Worm (Caenorhabditis elegans) whole organism, L2 larva: ENCODE data around the gene W01B6.8.

Source experiments
- F13H6.1 ChIP-seq: sonication (generic microtip); optimal IDR thresholded peaks from 2 replicates; lab custom pipeline; 2016; ENCODE audit warnings: missing genetic modification characterization, missing compliant biosample characterization
- R02D3.7 ChIP-seq: fragments of 150-350 bp; optimal IDR thresholded peaks from 2 replicates; lab custom pipeline; 2014; ENCODE audit warnings: missing biosample characterization, missing genetic modification characterization
- Y55F3AM.14 ChIP-seq: fragments of 200-800 bp; sonication (Bioruptor generic); optimal IDR thresholded peaks from 2 replicates; lab custom pipeline; 2018; ENCODE audit warnings: mild to moderate bottlenecking, missing genetic modification characterization, missing compliant biosample characterization
- aly-2 ChIP-seq: fragments of 150-350 bp; optimal IDR thresholded peaks from 2 replicates; lab custom pipeline; 2014; ENCODE audit warnings: missing biosample characterization, missing genetic modification characterization
- ceh-82 ChIP-seq: fragments of 150-350 bp; optimal IDR thresholded peaks from 2 replicates; lab custom pipeline; 2014; ENCODE audit warnings: missing biosample characterization, missing genetic modification characterization
- crh-2 ChIP-seq: sonication (generic microtip); optimal IDR thresholded peaks from 2 replicates; lab custom pipeline; 2017; ENCODE audit warnings: missing biosample characterization, missing genetic modification characterization
- dmd-4 ChIP-seq: sonication (generic microtip); optimal IDR thresholded peaks from 2 replicates; lab custom pipeline; 2017; ENCODE audit warnings: missing biosample characterization, missing genetic modification characterization
- egl-27 ChIP-seq: sonication (generic microtip); optimal IDR thresholded peaks from 3 replicates; lab custom pipeline; 2017; ENCODE audit warnings: missing biosample characterization, missing genetic modification reagents, missing genetic modification characterization
- fos-1 ChIP-seq: fragments of 150-350 bp; optimal IDR thresholded peaks from 2 replicates; lab custom pipeline; 2014; ENCODE audit warnings: missing biosample characterization, missing genetic modification characterization
- gmeb-1 ChIP-seq: fragments of 150-350 bp; optimal IDR thresholded peaks from 2 replicates; lab custom pipeline; 2014; ENCODE audit warnings: missing biosample characterization, missing genetic modification characterization
- lin-39 ChIP-seq: fragments of 150-350 bp; optimal IDR thresholded peaks from 2 replicates; lab custom pipeline; 2014; ENCODE audit warnings: missing biosample characterization, missing genetic modification reagents, missing genetic modification characterization
- lsy-2 ChIP-seq, 2 experiments: fragments of 150-350 bp in 1 of 2; sonication (generic microtip) in 1 of 2; optimal IDR thresholded peaks; 2 replicates each; lab custom pipeline; 2014 to 2017; ENCODE audit warnings: missing biosample characterization in 2 of 2, missing genetic modification characterization in 2 of 2
- mab-5 ChIP-seq: fragments of 150-350 bp; optimal IDR thresholded peaks from 2 replicates; lab custom pipeline; 2014; ENCODE audit warnings: missing biosample characterization, missing genetic modification characterization
- mbf-1 ChIP-seq: sonication (generic microtip); optimal IDR thresholded peaks from 2 replicates; lab custom pipeline; 2017; ENCODE audit warnings: missing biosample characterization, missing genetic modification characterization
- mdl-1 ChIP-seq, 2 experiments: fragments of 150-350 bp in 1 of 2; sonication (generic microtip) in 1 of 2; optimal IDR thresholded peaks; 2 replicates each; lab custom pipeline; 2017; ENCODE audit warnings: missing biosample characterization in 2 of 2, missing genetic modification characterization in 2 of 2
- nhr-21 ChIP-seq: fragments of 150-350 bp; optimal IDR thresholded peaks from 2 replicates; lab custom pipeline; 2014; ENCODE audit warnings: missing biosample characterization, missing genetic modification characterization
- nhr-77 ChIP-seq: fragments of 150-350 bp; optimal IDR thresholded peaks from 2 replicates; lab custom pipeline; 2014; ENCODE audit warnings: missing biosample characterization, missing genetic modification characterization
- peb-1 ChIP-seq: fragments of 150-350 bp; optimal IDR thresholded peaks from 2 replicates; lab custom pipeline; 2014; ENCODE audit warnings: missing biosample characterization, missing genetic modification characterization
- sma-3 ChIP-seq: sonication (generic microtip); optimal IDR thresholded peaks from 2 replicates; lab custom pipeline; 2016; ENCODE audit warnings: missing genetic modification reagents, missing genetic modification characterization, missing compliant biosample characterization
- ztf-4 ChIP-seq: fragments of 150-350 bp; optimal IDR thresholded peaks from 2 replicates; lab custom pipeline; 2014; ENCODE audit warnings: missing biosample characterization, missing genetic modification characterization

Gene W01B6.8

DNA sequence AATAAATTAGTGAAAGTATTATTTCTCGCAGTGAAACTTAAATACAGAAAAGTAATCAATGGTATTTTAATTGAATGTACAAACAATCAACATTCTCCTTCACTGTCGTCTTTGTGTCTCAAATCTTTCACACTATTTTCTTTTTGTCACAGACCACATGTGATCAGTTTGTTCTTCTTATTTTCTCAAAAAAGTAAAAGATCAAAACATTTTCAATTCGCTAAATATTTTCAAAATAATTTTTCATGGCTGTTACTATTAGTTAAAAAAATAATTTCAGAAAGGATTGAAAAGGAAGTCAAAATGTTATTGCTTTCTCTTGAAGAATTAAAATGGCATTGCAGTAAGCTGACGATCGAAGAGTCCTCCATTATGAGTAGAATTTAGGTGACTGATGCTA, 43.4 kb downstream of the W01B6.8 start, which contains the start of gene dhs-31:
Gene dhs-31, minus strand, starts transcription at position 101 of the 400 bp plus-strand sequence.
- TF ChIP-seq nhr-77 (tag; lab: Kevin White, UChicago): no peak
- TF ChIP-seq dmd-4: no peak
- no peak for TF ChIP-seq lsy-2 (tag; optimal IDR thresholded peaks at IDR 0.05; lab: Kevin White, UChicago)
- no peak for TF ChIP-seq Y55F3AM.14 (GFP tag; lab: Kevin White, UChicago)
- TF ChIP-seq peb-1 (tag; lab: Kevin White, UChicago): no peak
- TF ChIP-seq nhr-21: no peak
- TF ChIP-seq fos-1: no peak
- TF ChIP-seq mdl-1 (tag; optimal IDR thresholded peaks at IDR 0.05; lab: Kevin White, UChicago): no peak

DNA sequence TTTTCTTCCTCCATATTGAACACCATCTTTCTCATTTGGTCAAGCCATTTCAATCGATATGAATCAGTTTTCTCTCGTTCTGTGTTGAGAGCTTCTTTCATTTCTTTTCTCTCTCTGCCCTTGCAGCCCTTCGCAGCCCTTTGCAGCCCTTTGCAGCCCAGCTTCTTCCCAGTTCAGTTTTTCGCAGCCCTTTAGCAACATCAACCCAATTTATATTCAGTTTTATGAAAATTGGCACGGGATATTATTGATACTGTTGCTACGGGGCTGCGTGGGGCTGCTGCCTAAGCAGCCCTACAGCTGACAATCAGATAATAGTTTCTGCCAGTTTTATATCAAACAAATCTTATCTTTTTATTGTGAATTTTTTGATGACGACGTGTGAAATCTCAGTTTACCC, 47.2 kb downstream of the W01B6.8 start, which contains the start of gene F44D12.10:
Gene F44D12.10, minus strand, starts transcription at position 101 of the 400 bp plus-strand sequence.
- TF ChIP-seq mab-5 (tag; lab: Kevin White, UChicago) (no peak), ztf-4 (tag; lab: Kevin White, UChicago) (no peak), nhr-77 (tag; lab: Kevin White, UChicago) (no peak), R02D3.7 (no peak), aly-2 (tag; lab: Kevin White, UChicago) (no peak), ceh-82 (tag; lab: Kevin White, UChicago) (no peak), dmd-4 (no peak), gmeb-1 (tag; lab: Kevin White, UChicago) (no peak), nhr-21 (no peak), egl-27 (tag; lab: Kevin White, UChicago) (no peak), lin-39 (tag; lab: Kevin White, UChicago) (no peak), F13H6.1 (tag; lab: Kevin White, UChicago) (no peak), mbf-1 (tag; lab: Kevin White, UChicago) (no peak), sma-3 (no peak), crh-2 (tag; lab: Kevin White, UChicago) (no peak)
